Worm (Caenorhabditis elegans) whole organism, L3 larva: ENCODE results near the gene Y75B8A.10.
A peak's percentile ranks its signal among the peaks of the same experiment; 100 is the strongest.

ENCODE experiments used
- R02D3.7 ChIP-seq: fragments of 150-350 bp; optimal IDR thresholded peaks from 2 replicates; lab custom pipeline; 2014; ENCODE audit warnings: missing biosample characterization, missing genetic modification characterization
- aly-2 ChIP-seq: fragments of 150-350 bp; optimal IDR thresholded peaks from 2 replicates; lab custom pipeline; 2014; ENCODE audit warnings: missing biosample characterization, missing genetic modification characterization
- ama-1 ChIP-seq: fragments of 150-350 bp; optimal IDR thresholded peaks from 2 replicates; lab custom pipeline; 2018
- ceh-16 ChIP-seq: sonication (generic microtip); optimal IDR thresholded peaks from 2 replicates; lab custom pipeline; 2017; ENCODE audit warnings: missing biosample characterization, missing genetic modification characterization
- ceh-28 ChIP-seq: fragments of 150-350 bp; optimal IDR thresholded peaks from 2 replicates; lab custom pipeline; 2014; ENCODE audit warnings: missing biosample characterization, missing genetic modification reagents, missing genetic modification characterization
- ceh-82 ChIP-seq: fragments of 150-350 bp; optimal IDR thresholded peaks from 2 replicates; lab custom pipeline; 2014; ENCODE audit warnings: missing biosample characterization, missing genetic modification characterization
- daf-12 ChIP-seq: fragments of 150-350 bp; optimal IDR thresholded peaks from 2 replicates; lab custom pipeline; 2014; ENCODE audit warnings: missing biosample characterization, missing genetic modification reagents, missing genetic modification characterization
- egl-27 ChIP-seq: sonication (generic microtip); optimal IDR thresholded peaks from 4 replicates; lab custom pipeline; 2017; ENCODE audit warnings: missing biosample characterization, missing genetic modification reagents, missing genetic modification characterization
- egl-5 ChIP-seq: fragments of 150-350 bp; optimal IDR thresholded peaks from 2 replicates; lab custom pipeline; 2017; ENCODE audit warnings: missing biosample characterization, missing genetic modification reagents, missing genetic modification characterization, inconsistent platforms
- elt-1 ChIP-seq: fragments of 150-350 bp; optimal IDR thresholded peaks from 2 replicates; lab custom pipeline; 2014; ENCODE audit warnings: missing biosample characterization, missing genetic modification characterization
- elt-2 ChIP-seq: sonication (generic microtip); optimal IDR thresholded peaks from 2 replicates; lab custom pipeline; 2016; ENCODE audit warnings: missing genetic modification reagents, mild to moderate bottlenecking, missing genetic modification characterization, missing compliant biosample characterization
- elt-3 ChIP-seq, 3 experiments: fragments of 150-350 bp in 1 of 3; sonication (generic microtip) in 2 of 3; optimal IDR thresholded peaks; 2 replicates in 2 of 3; 4 replicates in 1 of 3; lab custom pipeline; 2014 to 2017; ENCODE audit warnings: missing biosample characterization in 3 of 3, missing genetic modification characterization in 3 of 3
- eor-1 ChIP-seq, 2 experiments: fragments of 150-350 bp; optimal IDR thresholded peaks; 2 replicates each; lab custom pipeline; 2014 to 2018; ENCODE audit warnings: missing biosample characterization in 2 of 2, missing genetic modification characterization in 2 of 2
- fkh-2 ChIP-seq: fragments of 150-350 bp; optimal IDR thresholded peaks from 2 replicates; lab custom pipeline; 2014; ENCODE audit warnings: missing biosample characterization, missing genetic modification reagents, missing genetic modification characterization
- fos-1 ChIP-seq: fragments of 150-350 bp; optimal IDR thresholded peaks from 2 replicates; lab custom pipeline; 2014; ENCODE audit warnings: missing biosample characterization, missing genetic modification characterization
- jun-1 ChIP-seq: fragments of 150-350 bp; optimal IDR thresholded peaks from 2 replicates; lab custom pipeline; 2014; ENCODE audit warnings: missing biosample characterization, missing genetic modification reagents, missing genetic modification characterization
- lin-15B ChIP-seq: fragments of 150-350 bp; optimal IDR thresholded peaks from 2 replicates; lab custom pipeline; 2014; ENCODE audit warnings: missing biosample characterization, missing genetic modification characterization
- lin-39 ChIP-seq: fragments of 150-350 bp; optimal IDR thresholded peaks from 2 replicates; lab custom pipeline; 2018; ENCODE audit warnings: missing biosample characterization, missing genetic modification reagents, missing genetic modification characterization
- lsy-12 ChIP-seq: sonication (generic microtip); optimal IDR thresholded peaks from 2 replicates; lab custom pipeline; 2016; ENCODE audit warnings: mild to moderate bottlenecking, missing genetic modification characterization, missing compliant biosample characterization
- mdl-1 ChIP-seq: fragments of 150-350 bp; optimal IDR thresholded peaks from 2 replicates; lab custom pipeline; 2014; ENCODE audit warnings: missing biosample characterization, missing genetic modification characterization
- nfya-1 ChIP-seq: sonication (generic microtip); optimal IDR thresholded peaks from 2 replicates; lab custom pipeline; 2017; ENCODE audit warnings: missing genetic modification characterization, mild to moderate bottlenecking, missing compliant biosample characterization, antibody characterized with exemption, moderate library complexity; ENCODE audit not compliant: insufficient read depth
- nhr-12 ChIP-seq: fragments of 150-350 bp; optimal IDR thresholded peaks from 2 replicates; lab custom pipeline; 2014; ENCODE audit warnings: missing biosample characterization, missing genetic modification characterization
- nhr-23 ChIP-seq: fragments of 150-350 bp; optimal IDR thresholded peaks from 2 replicates; lab custom pipeline; 2014; ENCODE audit warnings: missing biosample characterization, missing genetic modification reagents, missing genetic modification characterization
- nhr-25 ChIP-seq: sonication (generic microtip); optimal IDR thresholded peaks from 2 replicates; lab custom pipeline; 2017; ENCODE audit warnings: missing biosample characterization, missing genetic modification characterization
- nhr-28 ChIP-seq: fragments of 150-350 bp; optimal IDR thresholded peaks from 2 replicates; lab custom pipeline; 2014; ENCODE audit warnings: missing biosample characterization, missing genetic modification characterization
- nhr-43 ChIP-seq: sonication (generic microtip); optimal IDR thresholded peaks from 2 replicates; lab custom pipeline; 2016; ENCODE audit warnings: mild to moderate bottlenecking, missing genetic modification characterization, missing compliant biosample characterization; ENCODE audit not compliant: poor library complexity, severe bottlenecking
- nhr-67 ChIP-seq: fragments of 150-350 bp; optimal IDR thresholded peaks from 2 replicates; lab custom pipeline; 2014; ENCODE audit warnings: missing biosample characterization, missing genetic modification characterization
- nhr-76 ChIP-seq: fragments of 150-350 bp; sonication (generic microtip); optimal IDR thresholded peaks from 5 replicates; lab custom pipeline; 2014; ENCODE audit warnings: missing biosample characterization, missing genetic modification characterization
- pha-4 ChIP-seq: fragments of 150-350 bp; optimal IDR thresholded peaks from 2 replicates; lab custom pipeline; 2014; ENCODE audit warnings: missing biosample characterization, missing genetic modification reagents, missing genetic modification characterization
- sea-2 ChIP-seq: fragments of 150-350 bp; sonication (generic microtip); optimal IDR thresholded peaks from 4 replicates; lab custom pipeline; 2014; ENCODE audit warnings: missing biosample characterization, missing genetic modification reagents, missing genetic modification characterization
- skn-1 ChIP-seq: fragments of 150-350 bp; optimal IDR thresholded peaks from 2 replicates; lab custom pipeline; 2014; ENCODE audit warnings: missing biosample characterization, missing genetic modification characterization
- snpc-4 ChIP-seq: fragments of 150-350 bp; optimal IDR thresholded peaks from 2 replicates; lab custom pipeline; 2014; ENCODE audit warnings: missing biosample characterization, missing genetic modification characterization
- unc-39 ChIP-seq: sonication (generic microtip); optimal IDR thresholded peaks from 4 replicates; lab custom pipeline; 2017; ENCODE audit warnings: missing biosample characterization, missing genetic modification characterization
- unc-62 ChIP-seq: fragments of 150-350 bp; sonication (generic microtip); optimal IDR thresholded peaks from 4 replicates; lab custom pipeline; 2014; ENCODE audit warnings: missing biosample characterization, missing genetic modification reagents, missing genetic modification characterization
- zag-1 ChIP-seq: fragments of 150-350 bp; optimal IDR thresholded peaks from 2 replicates; lab custom pipeline; 2014; ENCODE audit warnings: missing biosample characterization, missing genetic modification characterization
- ztf-11 ChIP-seq: fragments of 150-350 bp; optimal IDR thresholded peaks from 2 replicates; lab custom pipeline; 2014; ENCODE audit warnings: missing biosample characterization, missing genetic modification characterization

Y75B8A.10 gene

DNA sequence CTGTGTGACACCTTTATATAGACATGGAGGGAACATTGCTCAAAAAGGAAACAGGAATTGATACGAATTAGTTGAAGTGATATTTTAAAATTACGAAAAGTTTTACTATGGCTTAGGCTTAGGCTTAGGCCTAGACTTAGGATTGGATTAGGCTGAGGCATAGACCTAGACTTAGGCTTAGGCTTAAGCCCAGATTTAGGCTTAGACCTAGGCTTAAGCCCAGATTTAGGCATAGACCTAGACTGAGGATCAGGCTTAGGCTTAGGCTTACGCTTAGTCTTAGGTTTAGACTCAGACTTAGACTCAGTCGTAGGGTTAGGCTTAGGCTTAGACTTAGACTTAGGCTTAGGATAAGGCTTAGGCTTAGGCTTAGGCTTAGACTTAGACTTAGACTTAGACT, 13.2 kb upstream of the Y75B8A.10 start:
- TF ChIP-seq elt-2 (no peak), ceh-28 (no peak), ama-1 (lab: Kevin White, UChicago) (no peak), unc-39 (no peak), fos-1 (tag; lab: Kevin White, UChicago) (no peak), sea-2 (GFP tag; lab: Kevin White, UChicago) (no peak), mdl-1 (no peak), aly-2 (tag; lab: Kevin White, UChicago) (no peak), ceh-16 (tag; lab: Kevin White, UChicago) (no peak), lin-39 (no peak), nhr-28 (tag; lab: Kevin White, UChicago) (no peak), skn-1 (tag; lab: Kevin White, UChicago) (no peak), nhr-12 (tag; lab: Kevin White, UChicago) (no peak), nhr-67 (tag; lab: Kevin White, UChicago) (no peak), ztf-11 (no peak)

DNA sequence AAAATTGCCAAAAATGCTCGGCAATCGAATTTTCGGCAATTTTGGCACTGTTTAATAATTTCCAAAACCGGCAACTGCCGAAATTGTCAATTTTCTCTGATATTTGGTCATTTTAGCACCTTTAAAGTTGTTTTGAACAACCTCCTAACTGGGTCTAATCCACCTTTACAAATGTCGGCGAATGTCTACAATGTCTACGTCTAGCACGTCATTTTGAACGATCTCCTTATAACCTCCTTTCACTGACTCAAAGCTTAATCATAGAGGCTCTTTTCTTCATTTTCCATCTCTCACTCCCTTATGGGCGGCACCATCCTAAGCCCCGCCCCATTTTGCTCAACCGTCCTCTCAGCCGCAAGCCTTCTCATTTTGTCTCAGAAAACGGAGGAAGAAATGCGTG, 11.4 kb upstream of the Y75B8A.10 start, which contains the start of gene Y75B8A.44:
TSS of gene Y75B8A.44 (plus strand) at position 301 of the 400 bp plus-strand sequence.
- TF ChIP-seq nhr-25 (tag; lab: Kevin White, UChicago) = no peak
- TF ChIP-seq elt-3 (tag; optimal IDR thresholded peaks at IDR 0.05; lab: Kevin White, UChicago) = no peak
- TF ChIP-seq nhr-76 = no peak
- no peak for TF ChIP-seq lin-15B (tag; lab: Kevin White, UChicago)
- no peak for TF ChIP-seq nhr-12 (tag; lab: Kevin White, UChicago)
- no peak for TF ChIP-seq eor-1 (tag; optimal IDR thresholded peaks at IDR 0.05; lab: Kevin White, UChicago)
- no peak for TF ChIP-seq ceh-82 (tag; lab: Kevin White, UChicago)
- TF ChIP-seq R02D3.7 (tag; lab: Kevin White, UChicago) = no peak
- TF ChIP-seq egl-27 = no peak
- TF ChIP-seq ztf-11 = no peak
- TF ChIP-seq lsy-12 (tag; lab: Kevin White, UChicago) = no peak
- TF ChIP-seq daf-12 = no peak

DNA sequence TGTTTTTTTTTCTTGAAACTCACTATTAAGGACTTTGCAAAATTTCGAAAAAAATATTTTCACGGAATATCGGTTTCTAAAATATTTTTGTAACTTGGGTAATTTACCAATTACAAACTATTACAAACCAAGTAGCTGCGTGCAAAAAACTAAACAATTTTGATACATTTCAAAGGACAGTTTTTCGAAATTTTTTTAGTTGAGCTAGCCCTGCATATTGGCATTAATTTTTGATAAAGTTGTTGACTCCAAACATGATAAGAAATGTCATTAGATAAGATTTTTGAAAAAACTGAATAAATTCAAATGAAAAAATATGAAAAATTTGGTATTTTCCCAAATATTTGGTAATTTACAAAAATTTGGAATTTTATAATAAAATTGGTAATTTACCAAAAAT, 5.4 kb upstream of the Y75B8A.10 start:
- TF ChIP-seq elt-2 (peak; percentile 36), lsy-12 (tag; lab: Kevin White, UChicago) (no peak)

DNA sequence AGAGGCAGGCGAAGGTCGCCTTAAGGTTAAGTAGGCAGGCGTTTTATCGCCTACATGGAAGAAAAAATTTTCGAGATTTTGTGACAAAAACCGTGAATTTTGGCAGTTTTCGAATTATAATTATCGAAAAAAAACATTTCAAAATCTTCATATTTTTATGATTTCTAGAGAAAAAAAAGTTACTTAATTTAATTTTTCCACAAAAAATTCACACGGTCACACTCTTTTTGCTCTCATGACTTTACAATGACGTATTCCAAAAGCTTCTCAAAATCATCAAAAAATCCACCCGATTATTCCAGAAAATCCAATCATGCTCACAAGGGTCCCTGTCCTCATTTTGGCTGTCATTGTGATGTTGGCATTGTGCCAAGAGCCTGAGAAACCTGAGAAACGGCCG, 3.3 kb upstream of the Y75B8A.10 start, which contains the start of gene lury-1:
TSS of gene lury-1 (plus strand) at position 301 of the 400 bp plus-strand sequence.
- TF ChIP-seq snpc-4 (no peak), elt-1 (tag; lab: Kevin White, UChicago) (no peak), R02D3.7 (tag; lab: Kevin White, UChicago) (no peak), aly-2 (tag; lab: Kevin White, UChicago) (no peak), egl-27 (no peak), unc-62 (GFP tag; lab: Kevin White, UChicago) (no peak), lin-15B (tag; lab: Kevin White, UChicago) (no peak), ceh-16 (tag; lab: Kevin White, UChicago) (no peak), fkh-2 (tag; lab: Kevin White, UChicago) (no peak), ama-1 (lab: Kevin White, UChicago) (no peak), egl-5 (no peak), nhr-67 (tag; lab: Kevin White, UChicago) (no peak), lin-39 (no peak), jun-1 (tag; lab: Kevin White, UChicago) (no peak), nhr-43 (tag; lab: Kevin White, UChicago) (no peak), nhr-76 (no peak), zag-1 (tag; lab: Kevin White, UChicago) (no peak)

- no peak for TF ChIP-seq mdl-1
- peak; percentile 41 for TF ChIP-seq nhr-25 (tag; lab: Kevin White, UChicago)
- TF ChIP-seq nhr-23 (tag; lab: Kevin White, UChicago) = peak; percentile 54
- TF ChIP-seq pha-4 (tag; lab: Kevin White, UChicago) = peak; percentile 89
- TF ChIP-seq nfya-1 (tag; lab: Kevin White, UChicago) = peak; percentile 11
- no peak for TF ChIP-seq daf-12
- TF ChIP-seq elt-1 (tag; lab: Kevin White, UChicago) = no peak
- peak; percentile 1 for TF ChIP-seq ceh-28
- TF ChIP-seq nhr-28 (tag; lab: Kevin White, UChicago) = no peak
These were observed 4.7 kb downstream of the Y75B8A.10 start for ce11 chrIII:12178121-12178520.
